Fruit fly (Drosophila melanogaster) whole organism, prepupa: ENCODE results near the gene CG15641.

Source experiments
- Blimp-1 ChIP-seq: fragments of 200-800 bp; sonication (Bioruptor generic); optimal IDR thresholded peaks from 3 replicates; lab custom pipeline; 2017; ENCODE audit warnings: missing biosample characterization, missing genetic modification characterization, mild to moderate bottlenecking, moderate library complexity, missing genetic modification reagents
- CG3032 ChIP-seq: fragments of 200-800 bp; optimal IDR thresholded peaks from 2 replicates; lab custom pipeline; 2019; ENCODE audit warnings: missing biosample characterization, mild to moderate bottlenecking, missing genetic modification characterization, moderate library complexity
- CG8632 ChIP-seq: fragments of 200-800 bp; sonication (Bioruptor generic); optimal IDR thresholded peaks from 3 replicates; lab custom pipeline; 2016; ENCODE audit warnings: missing biosample characterization, missing genetic modification characterization
- Hr39 ChIP-seq: fragments of 200-800 bp; sonication (Bioruptor generic); optimal IDR thresholded peaks from 2 replicates; lab custom pipeline; 2016; ENCODE audit warnings: missing biosample characterization, missing genetic modification characterization
- Smox ChIP-seq: fragments of 200-800 bp; sonication (Bioruptor generic); optimal IDR thresholded peaks from 3 replicates; lab custom pipeline; 2016; ENCODE audit warnings: missing biosample characterization, missing genetic modification characterization
- esn ChIP-seq: fragments of 200-800 bp; sonication (Bioruptor generic); optimal IDR thresholded peaks from 2 replicates; lab custom pipeline; 2016; ENCODE audit warnings: missing biosample characterization, mild to moderate bottlenecking, missing genetic modification characterization, moderate library complexity
- net ChIP-seq: fragments of 200-800 bp; sonication (Bioruptor generic); optimal IDR thresholded peaks from 3 replicates; lab custom pipeline; 2016; ENCODE audit warnings: missing biosample characterization, missing genetic modification characterization
- salr ChIP-seq, 2 experiments: fragments of 200-800 bp; sonication (Bioruptor generic); optimal IDR thresholded peaks; 3 replicates each; lab custom pipeline; 2016 to 2018; ENCODE audit warnings: missing biosample characterization in 2 of 2, missing genetic modification characterization in 2 of 2, mild to moderate bottlenecking in 1 of 2

- TF ChIP-seq CG8632 (GFP tag; lab: Kevin White, UChicago), result no peak
- TF ChIP-seq salr (GFP tag; optimal IDR thresholded peaks at IDR 0.05; lab: Kevin White, UChicago), result no peak
- no peak for TF ChIP-seq CG3032 (tag; lab: Kevin White, UChicago)
- TF ChIP-seq Hr39 (GFP tag; lab: Kevin White, UChicago), result no peak
- TF ChIP-seq Blimp-1 (GFP tag; lab: Kevin White, UChicago), result no peak
- TF ChIP-seq net (GFP tag; lab: Kevin White, UChicago), result no peak
- no peak for TF ChIP-seq Smox (GFP tag; lab: Kevin White, UChicago)
- TF ChIP-seq esn (GFP tag; lab: Kevin White, UChicago), result no peak
Observed at dm6 chrX:15475791-15476190, 8.1 kb downstream of the CG15641 start, which contains the start of gene CG6324.
